Fruit fly (Drosophila melanogaster): ENCODE data around the gene mthl10.
A peak's percentile ranks its signal among the peaks of the same experiment; 100 is the strongest.

mthl10 gene

dm6 chr3L:378072-378423 lies 35.3 kb upstream of the mthl10 start (continued):
- TF ChIP-seq nmo (GFP tag; optimal IDR thresholded peaks at IDR 0.05): peak; percentile 32
- no peak for TF ChIP-seq CG4404 (GFP tag; IDR thresholded peaks at IDR 0.05)
- TF ChIP-seq CG8924 (tag; optimal IDR thresholded peaks at IDR 0.05): no peak
- no peak for TF ChIP-seq ab (GFP tag; optimal IDR thresholded peaks at IDR 0.05)
- no peak for TF ChIP-seq dati (GFP tag; IDR thresholded peaks at IDR 0.05)
- peak; percentile 97 for TF ChIP-seq Nf-YA (GFP tag; IDR thresholded peaks at IDR 0.05)
- 0 out of 3 replicates have a peak, but pooled peaks have one; percentile 26 for TF ChIP-seq hb (GFP tag; IDR thresholded peaks at IDR 0.05; ENCODE audit: partially characterized antibody)
- TF ChIP-seq Dref (GFP tag; IDR thresholded peaks at IDR 0.05): no peak
- no peak for TF ChIP-seq CG16863 (GFP tag; optimal IDR thresholded peaks at IDR 0.05)
- no peak for TF ChIP-seq CG8765 (GFP tag; IDR thresholded peaks at IDR 0.05)
- TF ChIP-seq CG5953 (GFP tag; IDR thresholded peaks at IDR 0.05): no peak
- TF ChIP-seq Bgb (GFP tag; IDR thresholded peaks at IDR 0.05; ENCODE audit: partially characterized antibody): peak; percentile 42; the same call in 1 of the 2 replicates
- TF ChIP-seq CG13775 (GFP tag; optimal IDR thresholded peaks at IDR 0.05): no peak
- no peak for TF ChIP-seq stc (GFP tag; IDR thresholded peaks at IDR 0.05)
- no peak for TF ChIP-seq CG18599 (GFP tag; optimal IDR thresholded peaks at IDR 0.05)
- no peak for TF ChIP-seq crc (GFP tag; optimal IDR thresholded peaks at IDR 0.05)
- peak; percentile 66 for TF ChIP-seq Abd-B (GFP tag; optimal IDR thresholded peaks at IDR 0.05)
- TF ChIP-seq schlank (tag; optimal IDR thresholded peaks at IDR 0.05): no peak
- TF ChIP-seq E2f2 (GFP tag; IDR thresholded peaks at IDR 0.05): no peak
- TF ChIP-seq bigmax (GFP tag; optimal IDR thresholded peaks at IDR 0.05): no peak
- TF ChIP-seq Nf-YC (tag; optimal IDR thresholded peaks at IDR 0.05): peak; percentile 100
- no peak for TF ChIP-seq CG2889 (GFP tag; IDR thresholded peaks at IDR 0.05)
- TF ChIP-seq ssp (GFP tag; IDR thresholded peaks at IDR 0.05): no peak
- no peak for TF ChIP-seq CG9876 (GFP tag; optimal IDR thresholded peaks at IDR 0.05)
- peak; percentile 100 for TF ChIP-seq CG8478 (optimal IDR thresholded peaks at IDR 0.05)
- no peak for TF ChIP-seq Six4 (GFP tag; optimal IDR thresholded peaks at IDR 0.05)
- peak; percentile 48; the same call in 1 of the 3 replicates for TF ChIP-seq knrl (GFP tag; IDR thresholded peaks at IDR 0.05; ENCODE audit: partially characterized antibody)
- TF ChIP-seq cad (GFP tag; optimal IDR thresholded peaks at IDR 0.05): peak; percentile 52
- TF ChIP-seq ken (GFP tag; IDR thresholded peaks at IDR 0.05): no peak
- no peak for TF ChIP-seq ro (GFP tag; IDR thresholded peaks at IDR 0.05)
- no peak for TF ChIP-seq onecut (GFP tag; IDR thresholded peaks at IDR 0.05)
- TF ChIP-seq Optix (GFP tag; IDR thresholded peaks at IDR 0.05): no peak
- TF ChIP-seq CG12769 (tag; optimal IDR thresholded peaks at IDR 0.05): peak; percentile 57
- no peak for TF ChIP-seq CG43689 (GFP tag; IDR thresholded peaks at IDR 0.05)
- no peak for TF ChIP-seq CG5245 (GFP tag; optimal IDR thresholded peaks at IDR 0.05)
- TF ChIP-seq CG34376 (GFP tag; optimal IDR thresholded peaks at IDR 0.05): no peak
- no peak for TF ChIP-seq CG11695 (GFP tag; IDR thresholded peaks at IDR 0.05)
- no peak for TF ChIP-seq Eip74EF (GFP tag; optimal IDR thresholded peaks at IDR 0.05)
- TF ChIP-seq trh (GFP tag; optimal IDR thresholded peaks at IDR 0.05): no peak
- TF ChIP-seq CG11247 (GFP tag; IDR thresholded peaks at IDR 0.05): no peak
- TF ChIP-seq C15 (GFP tag; IDR thresholded peaks at IDR 0.05): no peak
- TF ChIP-seq ttk (GFP tag; IDR thresholded peaks at IDR 0.05): peak; percentile 32; the same call in 1 of the 2 replicates
- TF ChIP-seq Usf (GFP tag; optimal IDR thresholded peaks at IDR 0.05): no peak
- TF ChIP-seq crp (GFP tag; optimal IDR thresholded peaks at IDR 0.05): no peak
- TF ChIP-seq sr (GFP tag; IDR thresholded peaks at IDR 0.05): peak; percentile 91
- no peak for TF ChIP-seq CG11723 (GFP tag; optimal IDR thresholded peaks at IDR 0.05)
- peak; percentile 38 for TF ChIP-seq hkb (optimal IDR thresholded peaks at IDR 0.05)
- TF ChIP-seq hkb (GFP tag; IDR thresholded peaks at IDR 0.05): no peak
- TF ChIP-seq ase (GFP tag; IDR thresholded peaks at IDR 0.05): no peak
- TF ChIP-seq chinmo (GFP tag; IDR thresholded peaks at IDR 0.05; ENCODE audit: partially characterized antibody): no peak; the same call in 2 of the 4 replicates
- no peak for TF ChIP-seq Dek (tag; optimal IDR thresholded peaks at IDR 0.05)
- no peak for TF ChIP-seq CG2129 (GFP tag; IDR thresholded peaks at IDR 0.05; ENCODE audit: partially characterized antibody)
- TF ChIP-seq zfh2 (GFP tag; optimal IDR thresholded peaks at IDR 0.05): no peak
